Fruit fly (Drosophila melanogaster): ENCODE measurements around the gene PH4alphaMP.

The PH4alphaMP gene

DNA sequence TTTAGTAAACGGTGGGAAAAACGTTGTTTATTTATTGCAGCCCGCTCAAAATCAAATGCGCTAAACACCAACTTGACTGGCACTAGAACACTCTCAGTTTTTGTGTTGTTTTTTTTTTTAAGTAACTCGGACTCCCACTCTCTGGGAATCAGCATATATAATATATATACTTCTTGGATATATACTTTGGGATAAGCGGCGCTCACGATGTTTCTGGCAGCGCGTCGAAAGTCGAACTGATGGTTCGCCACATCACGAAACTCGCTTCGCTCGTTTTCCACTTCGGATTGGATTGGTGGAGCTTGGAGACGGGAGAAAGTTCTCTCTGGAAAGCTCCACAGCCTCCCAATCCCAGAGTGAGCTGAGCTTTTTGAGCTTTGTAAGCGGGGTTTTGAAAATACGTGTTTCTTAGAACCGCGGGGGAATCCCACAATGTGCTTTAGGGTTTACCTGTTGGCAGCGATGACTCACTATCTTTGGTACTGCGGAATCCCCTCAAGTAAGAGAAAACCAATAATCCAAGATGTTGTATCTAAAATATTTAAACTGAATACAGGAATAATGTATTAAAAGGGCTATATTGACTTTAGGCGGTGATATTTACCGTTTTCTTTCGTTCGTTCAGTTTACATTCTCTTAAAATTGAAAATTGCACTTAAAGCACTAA is 31.0 kb upstream of the PH4alphaMP start, which contains the start of gene jdp (continued):
- no peak for TF ChIP-seq CG2120 (GFP tag; optimal IDR thresholded peaks at IDR 0.05)
- no peak for TF ChIP-seq B-H1 (GFP tag; IDR thresholded peaks at IDR 0.05)
- TF ChIP-seq CG10979 (tag; optimal IDR thresholded peaks at IDR 0.05), result no peak
- no peak for TF ChIP-seq twi (tag; optimal IDR thresholded peaks at IDR 0.05)
- peak; percentile 5 for TF ChIP-seq CG8924 (tag; optimal IDR thresholded peaks at IDR 0.05)
- TF ChIP-seq fd64A (GFP tag; optimal IDR thresholded peaks at IDR 0.05), result no peak
- no peak for TF ChIP-seq CG31388 (GFP tag; optimal IDR thresholded peaks at IDR 0.05)
- no peak for TF ChIP-seq croc (GFP tag; conservative IDR thresholded peaks at IDR 0.05)
- TF ChIP-seq CG6654 (GFP tag; optimal IDR thresholded peaks at IDR 0.05), result no peak
- no peak for TF ChIP-seq Optix (GFP tag; IDR thresholded peaks at IDR 0.05)
- no peak for TF ChIP-seq z (GFP tag; IDR thresholded peaks at IDR 0.05)
- no peak for TF ChIP-seq HLHmδ (GFP tag; optimal IDR thresholded peaks at IDR 0.05)
- TF ChIP-seq cato (GFP tag; optimal IDR thresholded peaks at IDR 0.05; ENCODE audit: borderline replicate concordance), result no peak
- TF ChIP-seq CG1529 (GFP tag; optimal IDR thresholded peaks at IDR 0.05), result no peak
- TF ChIP-seq CG17385 (GFP tag; optimal IDR thresholded peaks at IDR 0.05), result no peak
- no peak for TF ChIP-seq CG4282 (GFP tag; optimal IDR thresholded peaks at IDR 0.05)
- TF ChIP-seq CG4328 (GFP tag; optimal IDR thresholded peaks at IDR 0.05), result no peak
- TF ChIP-seq CG11247 (GFP tag; IDR thresholded peaks at IDR 0.05), result no peak
- TF ChIP-seq kah (GFP tag; optimal IDR thresholded peaks at IDR 0.05), result no peak
- TF ChIP-seq Mes4 (GFP tag; optimal IDR thresholded peaks at IDR 0.05), result no peak
- peak; percentile 9; the same call in 1 of the 3 replicates for TF ChIP-seq zen2 (GFP tag; IDR thresholded peaks at IDR 0.05; ENCODE audit: partially characterized antibody)
- TF ChIP-seq HHEX (GFP tag; optimal IDR thresholded peaks at IDR 0.05), result no peak
- no peak for TF ChIP-seq klu (GFP tag; IDR thresholded peaks at IDR 0.05)
- no peak for TF ChIP-seq CG4360 (GFP tag; IDR thresholded peaks at IDR 0.05)
- TF ChIP-seq sim (GFP tag; IDR thresholded peaks at IDR 0.05), result no peak
- no peak for TF ChIP-seq CG15073 (GFP tag; optimal IDR thresholded peaks at IDR 0.05)
- no peak for TF ChIP-seq Mad (GFP tag; optimal IDR thresholded peaks at IDR 0.05)
- no peak for TF ChIP-seq CG18619 (GFP tag; optimal IDR thresholded peaks at IDR 0.05)
- no peak for TF ChIP-seq CG30403 (GFP tag; optimal IDR thresholded peaks at IDR 0.05)
- TF ChIP-seq ATbp (GFP tag; optimal IDR thresholded peaks at IDR 0.05), result peak; percentile 21
- no peak for TF ChIP-seq Mrtf (GFP tag; IDR thresholded peaks at IDR 0.05)
- no peak for TF ChIP-seq hkb (optimal IDR thresholded peaks at IDR 0.05)
- TF ChIP-seq hkb (GFP tag; IDR thresholded peaks at IDR 0.05), result no peak
- TF ChIP-seq CG3065 (GFP tag; optimal IDR thresholded peaks at IDR 0.05), result no peak
- TF ChIP-seq Med (GFP tag), result peak; percentile 74
- no peak for TF ChIP-seq CG12236 (GFP tag; optimal IDR thresholded peaks at IDR 0.05)
- TF ChIP-seq gcm (GFP tag; optimal IDR thresholded peaks at IDR 0.05), result no peak
- TF ChIP-seq CG12391 (tag; optimal IDR thresholded peaks at IDR 0.05), result no peak
- TF ChIP-seq CG7928 (GFP tag; optimal IDR thresholded peaks at IDR 0.05), result no peak
- TF ChIP-seq cas (GFP tag; IDR thresholded peaks at IDR 0.05), result no peak
- no peak for TF ChIP-seq jing (GFP tag; optimal IDR thresholded peaks at IDR 0.05)
- TF ChIP-seq CG10654 (GFP tag; optimal IDR thresholded peaks at IDR 0.05), result no peak
- TF ChIP-seq Sox100B (GFP tag; optimal IDR thresholded peaks at IDR 0.05), result no peak
- no peak for TF ChIP-seq Nf-YA (GFP tag; IDR thresholded peaks at IDR 0.05)
- no peak for TF ChIP-seq CG14710 (tag; optimal IDR thresholded peaks at IDR 0.05)
- TF ChIP-seq zen (tag; optimal IDR thresholded peaks at IDR 0.05), result no peak
- no peak for TF ChIP-seq CG5953 (GFP tag; IDR thresholded peaks at IDR 0.05)
- no peak for TF ChIP-seq caup (GFP tag; optimal IDR thresholded peaks at IDR 0.05; ENCODE audit: severe bottlenecking)
- no peak for TF ChIP-seq CG2116 (GFP tag; optimal IDR thresholded peaks at IDR 0.05)
- no peak for TF ChIP-seq CG4820 (GFP tag; optimal IDR thresholded peaks at IDR 0.05)
- TF ChIP-seq CG8290 (GFP tag; optimal IDR thresholded peaks at IDR 0.05), result no peak
- TF ChIP-seq CG8290 (tag; optimal IDR thresholded peaks at IDR 0.05), result peak in 1 of 2 experiments; percentile 26
